Worm (Caenorhabditis elegans): ENCODE data around the gene Y62E10A.23.
"Not testable (repeated sequence)": the region's sequence is repeated elsewhere in the genome, so short reads cannot be mapped to it uniquely, and the experiment has no call there.

The Y62E10A.23 gene

DNA sequence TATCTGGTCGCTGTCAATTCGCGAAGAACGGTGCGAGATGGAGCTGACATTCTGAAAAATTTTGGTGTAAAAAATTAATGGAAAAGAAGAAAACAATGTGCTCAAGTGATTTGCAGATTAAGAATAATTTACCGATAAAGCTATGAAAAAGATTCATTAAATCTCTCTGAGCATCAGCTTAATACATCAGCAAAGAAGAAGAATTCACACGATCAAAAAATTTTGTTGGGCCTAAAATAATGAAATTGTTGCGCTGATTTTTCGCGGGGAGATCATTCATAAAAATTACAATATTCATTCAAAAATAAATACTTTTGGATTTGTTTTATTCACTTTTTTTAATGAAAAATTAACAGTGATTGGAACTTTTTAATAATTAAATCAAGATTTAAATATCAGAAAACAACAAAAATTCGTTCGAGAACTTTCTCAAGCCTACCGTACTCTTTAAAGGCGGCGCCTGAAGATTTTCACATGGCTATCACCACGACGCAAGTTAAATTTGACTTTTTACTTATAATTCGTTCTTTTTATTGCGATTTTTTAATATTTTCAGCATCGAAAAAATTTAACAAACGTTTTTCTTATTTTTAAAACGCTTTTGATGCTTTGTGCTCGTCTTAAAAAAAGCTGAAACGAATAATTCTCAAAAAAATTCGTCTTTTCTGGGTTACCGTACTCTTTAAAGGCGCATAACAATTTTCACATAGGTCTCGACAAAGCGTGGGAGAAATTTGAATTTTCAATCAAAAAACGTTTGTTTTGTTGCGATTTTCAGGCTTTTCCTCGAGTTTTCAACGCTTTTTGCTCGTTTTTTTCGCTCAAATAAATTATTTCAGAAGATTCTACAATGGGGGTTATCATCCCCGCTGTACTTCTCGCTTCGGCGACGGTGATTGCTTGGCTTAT is 14.6 kb downstream of the Y62E10A.23 start, which contains the start of the genes memi-2 and cyp-31A5:
Gene memi-2 (minus strand): TSS at position 51 of the 909 bp plus-strand sequence.
Gene cyp-31A5 (plus strand): TSS at position 834 of the 909 bp plus-strand sequence.
- TF ChIP-seq ztf-29 (GFP tag; IDR thresholded peaks at IDR 0.05), result no peak

DNA sequence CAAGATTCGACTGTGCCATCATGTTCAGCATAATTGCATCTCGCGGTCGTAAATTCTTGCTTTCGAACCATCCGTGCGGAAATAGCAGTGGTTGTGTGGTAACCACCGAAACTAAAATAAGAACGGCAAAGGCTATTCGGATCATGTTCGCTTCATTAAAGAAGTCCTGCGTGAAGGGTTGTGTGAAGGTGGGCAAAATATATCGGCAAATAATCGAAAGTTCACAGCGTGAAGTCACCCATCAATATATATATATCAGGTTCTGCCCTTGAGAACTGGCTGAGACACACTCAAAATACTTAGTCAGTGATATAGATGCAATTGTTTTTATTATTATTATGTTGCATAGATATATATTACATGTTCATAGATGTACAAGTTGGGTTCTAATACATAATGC is 21.9 kb downstream of the Y62E10A.23 start, which contains the start of gene Y62E10A.19:
Gene Y62E10A.19 (minus strand): TSS at position 289 of the 400 bp plus-strand sequence.
- no peak for TF ChIP-seq cog-1 (tag; optimal IDR thresholded peaks at IDR 0.05)
- TF ChIP-seq ref-1 (GFP tag; conservative IDR thresholded peaks at IDR 0.05), result no peak
- no peak for TF ChIP-seq med-1 (GFP tag; optimal IDR thresholded peaks at IDR 0.05; ENCODE audit: insufficient read depth)

DNA sequence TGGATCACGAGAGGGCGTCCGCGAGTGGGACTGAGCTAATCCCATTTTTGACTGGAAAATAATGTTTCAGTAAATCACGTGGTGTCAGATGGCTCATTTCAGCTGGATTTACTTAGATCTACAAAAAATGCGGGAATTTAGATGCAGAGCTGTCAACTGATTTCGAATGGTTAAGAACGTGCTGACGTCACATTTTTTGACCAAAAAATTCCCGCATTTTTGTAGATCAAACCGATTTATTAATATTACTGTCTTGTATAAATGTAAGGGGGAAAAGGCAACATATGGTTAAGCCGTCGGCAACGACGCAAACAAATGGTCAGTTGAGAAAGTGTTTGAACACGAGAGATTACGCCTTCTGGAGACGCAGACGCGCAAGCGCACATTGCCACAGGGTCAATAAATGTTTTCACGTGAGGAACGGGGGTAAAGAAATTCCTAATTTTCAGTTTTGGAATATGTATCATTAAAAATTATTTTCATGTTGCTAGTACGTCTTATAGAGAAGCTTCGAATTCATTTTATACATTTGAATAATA is 26.8 kb downstream of the Y62E10A.23 start, which contains the start of gene gcl-1:
Gene gcl-1 (minus strand): TSS at position 51 of the 539 bp plus-strand sequence.
- peak; percentile 57; the same call in 1 of the 2 replicates for TF ChIP-seq ztf-29 (GFP tag; IDR thresholded peaks at IDR 0.05)
- no peak for TF ChIP-seq tab-1 (GFP tag; IDR thresholded peaks at IDR 0.05)
- TF ChIP-seq ref-1 (GFP tag; conservative IDR thresholded peaks at IDR 0.05), result no peak
- TF ChIP-seq med-1 (GFP tag; optimal IDR thresholded peaks at IDR 0.05; ENCODE audit: insufficient read depth), result no peak
- TF ChIP-seq T22C8.4 (GFP tag; IDR thresholded peaks at IDR 0.05), result no peak
- peak; percentile 28 for TF ChIP-seq cog-1 (tag; optimal IDR thresholded peaks at IDR 0.05)

DNA sequence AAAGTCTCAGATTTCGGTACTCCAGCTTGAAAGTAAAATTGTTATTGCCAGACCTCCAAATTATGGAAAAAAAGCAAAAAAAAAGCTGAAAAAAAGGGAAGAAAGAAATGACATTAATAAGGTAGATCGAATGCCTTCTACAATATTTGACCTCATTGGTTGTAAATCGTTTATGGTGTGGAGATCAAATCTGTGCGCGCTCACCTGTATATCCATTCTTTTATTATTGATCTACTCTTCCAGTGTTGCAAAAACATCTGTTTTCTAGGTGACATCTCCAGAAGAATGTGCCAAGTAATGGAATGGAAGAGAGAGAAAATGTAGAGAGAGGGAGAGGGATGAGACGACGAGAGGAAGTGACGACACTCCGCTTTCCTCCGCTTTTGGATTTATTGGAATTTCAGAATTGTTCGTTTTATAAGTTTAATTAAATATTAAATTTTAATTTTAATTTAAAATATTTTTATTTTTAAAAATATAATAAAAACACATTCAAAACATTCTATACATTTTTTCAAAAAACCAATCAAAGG is 29.7 kb downstream of the Y62E10A.23 start, which contains the start of the genes pik-1 and aptf-2:
Gene pik-1 (plus strand): TSS at position 303 of the 533 bp plus-strand sequence.
Gene aptf-2 (minus strand): TSS at position 313 of the 533 bp plus-strand sequence.
- TF ChIP-seq T22C8.4 (GFP tag; IDR thresholded peaks at IDR 0.05) (no peak), cog-1 (tag; optimal IDR thresholded peaks at IDR 0.05) (no peak), tab-1 (GFP tag; IDR thresholded peaks at IDR 0.05) (no peak), klf-2 (GFP tag; conservative IDR thresholded peaks at IDR 0.05) (no peak), flt-1 (GFP tag; IDR thresholded peaks at IDR 0.05) (no peak), med-1 (GFP tag; optimal IDR thresholded peaks at IDR 0.05; ENCODE audit: insufficient read depth) (no peak), ref-1 (GFP tag; conservative IDR thresholded peaks at IDR 0.05) (no peak), ztf-29 (GFP tag; IDR thresholded peaks at IDR 0.05) (no peak)

DNA sequence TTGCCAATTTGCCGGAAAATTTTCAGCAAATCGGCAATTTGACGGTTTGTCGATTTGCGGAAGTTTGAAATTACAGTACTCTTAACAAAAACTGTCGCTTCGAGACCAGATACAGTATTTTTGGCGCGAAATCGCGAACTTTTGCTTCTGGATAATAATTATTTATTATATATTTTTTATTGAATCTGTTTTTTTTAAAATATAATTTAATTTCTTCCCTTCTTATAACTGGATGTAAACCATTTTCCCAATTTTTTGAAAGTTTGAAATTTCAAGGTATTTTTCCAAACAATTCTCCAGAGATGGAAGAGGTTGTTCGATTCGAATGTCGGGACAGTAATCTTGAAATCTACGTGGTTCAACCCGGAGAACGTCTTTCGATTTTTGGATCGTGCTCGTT is 36.1 kb downstream of the Y62E10A.23 start, which contains the start of gene nol-9:
Gene nol-9 (plus strand): TSS at position 301 of the 400 bp plus-strand sequence.
- TF ChIP-seq flt-1 (GFP tag; IDR thresholded peaks at IDR 0.05) (no peak), ref-1 (GFP tag; conservative IDR thresholded peaks at IDR 0.05) (no peak), cog-1 (tag; optimal IDR thresholded peaks at IDR 0.05) (no peak), T22C8.4 (GFP tag; IDR thresholded peaks at IDR 0.05) (no peak), ztf-23 (GFP tag; IDR thresholded peaks at IDR 0.05) (no peak)

DNA sequence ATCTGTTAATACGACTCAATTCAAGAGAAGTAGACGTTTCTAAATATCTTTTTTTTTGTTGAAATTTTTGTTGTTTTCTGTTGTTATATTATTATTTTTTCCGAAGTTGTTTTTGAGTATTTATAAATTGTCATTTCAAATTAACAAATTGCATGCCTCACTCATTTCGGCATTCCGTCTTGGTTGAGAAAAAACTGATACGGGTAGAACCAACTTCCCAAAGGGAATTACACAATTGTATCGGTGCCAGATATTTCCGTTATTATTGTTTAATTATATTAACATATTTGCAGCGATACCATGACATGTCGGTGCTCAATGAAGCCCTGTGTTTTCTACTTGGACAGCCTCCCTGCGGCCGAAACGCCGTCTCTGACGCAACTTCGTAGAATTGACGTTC is 43.1 kb downstream of the Y62E10A.23 start, which contains the start of gene K09B11.4:
Gene K09B11.4 (plus strand): TSS at position 301 of the 400 bp plus-strand sequence.
- TF ChIP-seq ref-1 (GFP tag; conservative IDR thresholded peaks at IDR 0.05), result no peak
- no peak for TF ChIP-seq T22C8.4 (GFP tag; IDR thresholded peaks at IDR 0.05)
- no peak for TF ChIP-seq ztf-23 (GFP tag; IDR thresholded peaks at IDR 0.05)

DNA sequence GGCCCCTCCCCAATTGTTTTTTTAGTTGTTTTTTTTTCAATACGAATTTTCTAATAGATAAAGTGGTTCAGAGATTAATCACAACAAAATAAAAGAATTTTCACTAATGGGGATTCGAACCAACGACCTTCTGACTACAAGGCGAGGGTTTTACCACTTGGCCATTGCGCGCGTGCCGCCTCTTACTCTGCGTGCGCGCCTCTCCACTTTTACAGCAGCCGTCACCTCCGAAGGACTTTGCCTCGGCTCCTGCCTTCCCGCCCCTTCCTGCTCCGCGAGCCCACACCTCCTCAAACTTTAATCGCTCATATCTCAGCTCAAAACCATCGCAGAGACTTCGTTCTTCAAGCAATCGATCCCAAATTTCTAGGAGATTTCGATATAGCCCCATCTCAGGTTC is 44.0 kb downstream of the Y62E10A.23 start:
- TF ChIP-seq tab-1 (GFP tag; IDR thresholded peaks at IDR 0.05), result 0 out of 2 replicates have a peak, but pooled peaks have one; percentile 52

DNA sequence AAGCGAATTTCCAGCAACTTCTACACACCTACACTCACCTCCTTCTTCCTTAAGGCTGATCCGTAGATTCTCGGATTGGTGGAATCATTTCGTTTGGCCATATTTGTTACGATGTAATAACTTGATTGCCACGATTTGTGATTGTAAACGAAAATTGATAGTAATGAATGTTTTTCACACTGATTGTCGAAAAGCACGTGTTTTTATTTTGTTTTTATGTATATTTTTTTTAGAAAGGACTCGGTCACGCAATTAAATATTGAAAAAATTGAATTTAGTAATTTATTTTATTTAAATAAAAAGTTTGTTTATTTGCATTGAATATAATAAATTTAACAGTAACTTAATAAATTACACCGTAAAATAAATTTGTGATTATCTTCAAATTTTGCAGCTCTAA is 47.8 kb downstream of the Y62E10A.23 start, which contains the start of gene K09B11.5:
Gene K09B11.5 (minus strand): TSS at position 101 of the 400 bp plus-strand sequence.
- TF ChIP-seq ztf-23 (GFP tag; IDR thresholded peaks at IDR 0.05); ztf-29 (GFP tag; IDR thresholded peaks at IDR 0.05); med-1 (GFP tag; optimal IDR thresholded peaks at IDR 0.05; ENCODE audit: insufficient read depth): not testable (repeated sequence)
